Fruit fly (Drosophila melanogaster) whole organism, embryonic: ENCODE results near the gene CG43121.
A peak's percentile ranks its signal among the peaks of the same experiment; 100 is the strongest.

Source experiments
- Atf6 ChIP-seq: fragments of 200-800 bp; sonication (Bioruptor generic); IDR thresholded peaks from 2 replicates; pipeline ENCODE4 v1.3.6; 2022; ENCODE audit warnings: missing biosample characterization, missing genetic modification characterization
- Awh ChIP-seq: fragments of 200-800 bp; sonication (Bioruptor generic); IDR thresholded peaks from 2 replicates; pipeline ENCODE4, ENCODE4 v1.3.6; 2022; ENCODE audit warnings: missing biosample characterization, missing genetic modification characterization
- CG10147 ChIP-seq: fragments of 200-800 bp; sonication (Bioruptor generic); optimal IDR thresholded peaks from 2 replicates; lab custom pipeline; 2019; ENCODE audit warnings: missing biosample characterization, mild to moderate bottlenecking, missing genetic modification characterization, moderate library complexity
- CG11696 ChIP-seq: fragments of 200-800 bp; sonication (Bioruptor generic); IDR thresholded peaks from 2 replicates; pipeline ENCODE4 v1.3.6; 2022; ENCODE audit warnings: missing biosample characterization, missing genetic modification characterization
- CG12299 ChIP-seq: fragments of 200-800 bp; sonication (Bioruptor generic); optimal IDR thresholded peaks from 2 replicates; lab custom pipeline; 2018; ENCODE audit warnings: missing biosample characterization, mild to moderate bottlenecking, missing genetic modification characterization
- CG12391 ChIP-seq: fragments of 200-800 bp; sonication (Bioruptor generic); optimal IDR thresholded peaks from 3 replicates; lab custom pipeline; 2018; ENCODE audit warnings: missing biosample characterization, mild to moderate bottlenecking, missing genetic modification characterization, moderate library complexity
- CG12942 ChIP-seq: fragments of 200-800 bp; sonication (Bioruptor generic); optimal IDR thresholded peaks from 3 replicates; lab custom pipeline; 2016; ENCODE audit warnings: missing biosample characterization, missing genetic modification characterization
- CG13296 ChIP-seq: fragments of 200-800 bp; sonication (Bioruptor generic); optimal IDR thresholded peaks from 3 replicates; lab custom pipeline; 2018; ENCODE audit warnings: missing biosample characterization, mild to moderate bottlenecking, missing genetic modification characterization
- CG16779 ChIP-seq: fragments of 200-800 bp; sonication (Bioruptor generic); IDR thresholded peaks from 2 replicates; pipeline ENCODE4 v1.3.6; 2022; ENCODE audit warnings: missing biosample characterization, missing genetic modification characterization
- CG17359 ChIP-seq: fragments of 200-800 bp; sonication (Bioruptor generic); optimal IDR thresholded peaks from 3 replicates; lab custom pipeline; 2018; ENCODE audit warnings: missing biosample characterization, mild to moderate bottlenecking, missing genetic modification characterization, moderate library complexity
- CG17802 ChIP-seq: fragments of 200-800 bp; sonication (Bioruptor generic); optimal IDR thresholded peaks from 2 replicates; lab custom pipeline; 2018; ENCODE audit warnings: missing biosample characterization, mild to moderate bottlenecking, missing genetic modification characterization, moderate library complexity
- CG18011 ChIP-seq: fragments of 200-800 bp; sonication (Bioruptor generic); optimal IDR thresholded peaks from 2 replicates; lab custom pipeline; 2017; ENCODE audit warnings: missing biosample characterization, missing genetic modification characterization, mild to moderate bottlenecking, moderate library complexity, missing genotype
- CG18764 ChIP-seq: fragments of 200-800 bp; sonication (Bioruptor generic); optimal IDR thresholded peaks from 3 replicates; lab custom pipeline; 2016; ENCODE audit warnings: missing biosample characterization, missing genetic modification characterization
- CG2678 ChIP-seq: fragments of 200-800 bp; sonication (Bioruptor generic); optimal IDR thresholded peaks from 3 replicates; lab custom pipeline; 2019; ENCODE audit warnings: missing biosample characterization, mild to moderate bottlenecking, missing genetic modification characterization, moderate library complexity
- CG30403 ChIP-seq: fragments of 200-800 bp; sonication (Bioruptor generic); optimal IDR thresholded peaks from 3 replicates; lab custom pipeline; 2016; ENCODE audit warnings: missing biosample characterization, missing genetic modification characterization
- CG3065 ChIP-seq: fragments of 200-800 bp; sonication (Bioruptor generic); optimal IDR thresholded peaks from 2 replicates; lab custom pipeline; 2016; ENCODE audit warnings: missing biosample characterization, missing genetic modification characterization
- CG34376 ChIP-seq: fragments of 200-800 bp; sonication (Bioruptor generic); optimal IDR thresholded peaks from 2 replicates; lab custom pipeline; 2018; ENCODE audit warnings: missing biosample characterization, mild to moderate bottlenecking, missing genetic modification characterization
- CG4328 ChIP-seq: fragments of 200-800 bp; sonication (Bioruptor generic); optimal IDR thresholded peaks from 3 replicates; lab custom pipeline; 2017; ENCODE audit warnings: missing biosample characterization, missing genetic modification reagents, missing genetic modification characterization
- CG4424 ChIP-seq: fragments of 200-800 bp; sonication (Bioruptor generic); optimal IDR thresholded peaks from 3 replicates; lab custom pipeline; 2016; ENCODE audit warnings: missing biosample characterization, missing genetic modification characterization
- CG7786 ChIP-seq: fragments of 200-800 bp; sonication (Bioruptor generic); optimal IDR thresholded peaks from 2 replicates; lab custom pipeline; 2016; ENCODE audit warnings: missing biosample characterization, missing genetic modification characterization
- CG8765 ChIP-seq: fragments of 200-800 bp; sonication (Bioruptor generic); IDR thresholded peaks from 2 replicates; pipeline ENCODE4 v1.3.6; 2022; ENCODE audit warnings: missing biosample characterization, missing genetic modification characterization
- CG8924 ChIP-seq: fragments of 200-800 bp; optimal IDR thresholded peaks from 3 replicates; lab custom pipeline; 2019; ENCODE audit warnings: missing biosample characterization, mild to moderate bottlenecking, missing genetic modification characterization, moderate library complexity
- CG9727 ChIP-seq: fragments of 200-800 bp; sonication (Bioruptor generic); optimal IDR thresholded peaks from 3 replicates; lab custom pipeline; 2017; ENCODE audit warnings: missing biosample characterization, mild to moderate bottlenecking, missing genetic modification characterization
- Chrac-16 ChIP-seq: fragments of 200-800 bp; sonication (Bioruptor generic); optimal IDR thresholded peaks from 3 replicates; lab custom pipeline; 2016; ENCODE audit warnings: missing biosample characterization, missing genetic modification characterization
- D19A ChIP-seq: fragments of 200-800 bp; optimal IDR thresholded peaks from 3 replicates; lab custom pipeline; 2019; ENCODE audit warnings: missing biosample characterization, mild to moderate bottlenecking, missing genetic modification characterization, moderate library complexity
- Dfd ChIP-seq, 2 experiments: fragments of >200 bp; optimal IDR thresholded peaks; 2 replicates each; lab custom pipeline; 2017; ENCODE audit warnings: missing biosample characterization in 2 of 2, missing genetic modification characterization in 2 of 2
- Eip74EF ChIP-seq, 2 experiments: fragments of 200-800 bp in 1 of 2; fragments of >200 bp in 1 of 2; sonication (Bioruptor generic) in 1 of 2; optimal IDR thresholded peaks; 2 replicates each; lab custom pipeline; 2017 to 2019; ENCODE audit warnings: missing biosample characterization in 2 of 2, missing genetic modification characterization in 2 of 2, mild to moderate bottlenecking in 1 of 2, moderate library complexity in 1 of 2
- HLH54F ChIP-seq: fragments of 200-800 bp; sonication (Bioruptor generic); optimal IDR thresholded peaks from 3 replicates; lab custom pipeline; 2016; ENCODE audit warnings: missing biosample characterization, missing genetic modification characterization
- NFAT ChIP-seq: fragments of 200-800 bp; sonication (Bioruptor generic); IDR thresholded peaks from 2 replicates; pipeline ENCODE4 v1.3.6; 2022; ENCODE audit warnings: missing biosample characterization, missing genetic modification characterization
- Neu2 ChIP-seq: fragments of 200-800 bp; sonication (Bioruptor generic); optimal IDR thresholded peaks from 3 replicates; lab custom pipeline; 2016; ENCODE audit warnings: missing biosample characterization, missing genetic modification characterization, borderline replicate concordance
- Optix ChIP-seq: fragments of 200-800 bp; sonication (Bioruptor generic); IDR thresholded peaks from 3 replicates; pipeline ENCODE4 v1.3.6; 2022; ENCODE audit warnings: missing biosample characterization, missing genetic modification characterization
- Sox102F ChIP-seq: fragments of 200-800 bp; sonication (Bioruptor generic); optimal IDR thresholded peaks from 2 replicates; lab custom pipeline; 2018; ENCODE audit warnings: missing biosample characterization, mild to moderate bottlenecking, missing genetic modification characterization, moderate library complexity
- bigmax ChIP-seq: fragments of 200-800 bp; sonication (Bioruptor generic); optimal IDR thresholded peaks from 2 replicates; lab custom pipeline; 2018; ENCODE audit warnings: missing biosample characterization, mild to moderate bottlenecking, missing genetic modification characterization
- cg ChIP-seq: fragments of 200-800 bp; sonication (Bioruptor generic); optimal IDR thresholded peaks from 3 replicates; lab custom pipeline; 2019; ENCODE audit warnings: missing biosample characterization, mild to moderate bottlenecking, missing genetic modification characterization, moderate library complexity
- en ChIP-seq: fragments of 200-800 bp; sonication (Bioruptor generic); optimal IDR thresholded peaks from 2 replicates; lab custom pipeline; 2016; ENCODE audit warnings: missing biosample characterization, missing genetic modification characterization
- fd64A ChIP-seq: fragments of 200-800 bp; sonication (Bioruptor generic); optimal IDR thresholded peaks from 3 replicates; lab custom pipeline; 2018; ENCODE audit warnings: missing biosample characterization, mild to moderate bottlenecking, missing genetic modification characterization
- grau ChIP-seq: fragments of 200-800 bp; optimal IDR thresholded peaks from 3 replicates; lab custom pipeline; 2019; ENCODE audit warnings: missing biosample characterization, mild to moderate bottlenecking, missing genetic modification characterization, moderate library complexity
- grn ChIP-seq: fragments of 200-800 bp; sonication (Bioruptor generic); optimal IDR thresholded peaks from 3 replicates; lab custom pipeline; 2017; ENCODE audit warnings: missing biosample characterization, missing genetic modification characterization
- ken ChIP-seq: fragments of 200-800 bp; sonication (Bioruptor generic); IDR thresholded peaks from 3 replicates; pipeline ENCODE4 v1.3.6; 2022; ENCODE audit warnings: missing biosample characterization, missing genetic modification characterization
- kni ChIP-seq: fragments of 200-800 bp; sonication (Bioruptor generic); optimal IDR thresholded peaks from 3 replicates; lab custom pipeline; 2017; ENCODE audit warnings: mild to moderate bottlenecking, missing biosample characterization, missing genetic modification reagents, missing genetic modification characterization
- lab ChIP-seq: fragments of 200-800 bp; sonication (Bioruptor generic); optimal IDR thresholded peaks from 3 replicates; lab custom pipeline; 2017; ENCODE audit warnings: missing biosample characterization, missing genetic modification characterization, mild to moderate bottlenecking, moderate library complexity, missing genetic modification reagents
- lola ChIP-seq, 3 experiments: fragments of >200 bp in 2 of 3; fragments of 200-800 bp in 1 of 3; sonication (Bioruptor generic) in 1 of 3; optimal IDR thresholded peaks; 2 replicates each; lab custom pipeline; 2017 to 2019; ENCODE audit warnings: missing biosample characterization in 3 of 3, missing genetic modification characterization in 3 of 3, mild to moderate bottlenecking in 1 of 3, moderate library complexity in 1 of 3
- mld ChIP-seq: fragments of 200-800 bp; sonication (Bioruptor generic); IDR thresholded peaks from 3 replicates; pipeline ENCODE4 v1.3.6; 2022; ENCODE audit warnings: missing biosample characterization, missing genetic modification characterization; ENCODE audit not compliant: partially characterized antibody
- peb ChIP-seq: fragments of 200-800 bp; sonication (Bioruptor generic); IDR thresholded peaks from 2 replicates; pipeline ENCODE4 v1.3.6; 2022; ENCODE audit warnings: missing biosample characterization, missing genetic modification characterization
- row ChIP-seq: fragments of 200-800 bp; sonication (Bioruptor generic); IDR thresholded peaks from 3 replicates; pipeline ENCODE4 v1.3.6; 2022; ENCODE audit warnings: missing biosample characterization, missing genetic modification characterization
- scrt ChIP-seq: fragments of 200-800 bp; sonication (Bioruptor generic); optimal IDR thresholded peaks from 2 replicates; lab custom pipeline; 2018; ENCODE audit warnings: missing biosample characterization, mild to moderate bottlenecking, missing genetic modification characterization, moderate library complexity
- sens-2 ChIP-seq: fragments of 200-800 bp; sonication (Bioruptor generic); IDR thresholded peaks from 2 replicates; pipeline ENCODE4 v1.3.6; 2022; ENCODE audit warnings: missing biosample characterization, missing genetic modification characterization
- slbo ChIP-seq: fragments of 200-800 bp; sonication (Bioruptor generic); IDR thresholded peaks from 2 replicates; pipeline ENCODE4 v1.3.6; 2022; ENCODE audit warnings: missing biosample characterization, missing genetic modification characterization
- sr ChIP-seq: fragments of 200-800 bp; sonication (Bioruptor generic); IDR thresholded peaks from 3 replicates; pipeline ENCODE4 v1.3.6; 2022; ENCODE audit warnings: missing biosample characterization, missing genetic modification characterization
- tio ChIP-seq: fragments of 200-800 bp; sonication (Bioruptor generic); optimal IDR thresholded peaks from 2 replicates; lab custom pipeline; 2017; ENCODE audit warnings: missing biosample characterization, missing genetic modification characterization, inconsistent platforms
- zfh2 ChIP-seq: fragments of 200-800 bp; sonication (Bioruptor generic); optimal IDR thresholded peaks from 2 replicates; lab custom pipeline; 2016; ENCODE audit warnings: missing biosample characterization, missing genetic modification characterization

CG43121 gene

DNA sequence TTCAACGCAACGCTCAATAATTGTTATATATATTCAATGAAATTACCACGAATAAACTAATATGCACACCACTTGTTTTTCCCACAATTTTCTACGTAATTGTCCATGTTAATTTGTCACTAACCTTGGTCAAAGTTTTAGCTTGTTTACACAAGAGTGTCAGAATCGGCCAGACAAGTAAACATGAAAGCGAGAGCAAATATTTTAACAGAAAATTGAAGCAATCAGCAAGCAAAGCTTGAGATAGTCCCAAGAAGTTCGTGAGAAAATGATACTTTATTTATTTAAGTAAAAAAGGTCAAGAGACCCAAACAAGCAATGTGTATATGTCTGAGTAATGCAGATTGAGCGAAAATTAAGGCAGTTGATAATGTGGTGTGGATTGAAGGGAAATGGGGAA is 35.8 kb upstream of the CG43121 start (continued):
- TF ChIP-seq Neu2 (GFP tag; lab: Kevin White, UChicago) (no peak), CG10147 (peak; percentile 54), NFAT (GFP tag; lab: Robert Waterston, UW) (no peak), slbo (GFP tag; lab: Robert Waterston, UW) (no peak), CG9727 (GFP tag; lab: Kevin White, UChicago) (peak; percentile 25), CG4328 (GFP tag; lab: Kevin White, UChicago) (no peak), Optix (GFP tag; lab: Robert Waterston, UW) (no peak), sens-2 (GFP tag; lab: Robert Waterston, UW) (no peak), CG11696 (peak; percentile 39; the same call in 1 of the 2 replicates), CG17359 (peak; percentile 64), Sox102F (peak; percentile 46), CG16779 (peak; percentile 48; the same call in 1 of the 2 replicates), CG18011 (GFP tag; lab: Kevin White, UChicago) (peak; percentile 22), CG3065 (GFP tag; lab: Kevin White, UChicago) (no peak), grau (tag; lab: Kevin White, UChicago) (no peak), CG17802 (tag; lab: Kevin White, UChicago) (no peak), mld (no peak), CG30403 (GFP tag; lab: Kevin White, UChicago) (no peak), tio (GFP tag; lab: Kevin White, UChicago) (peak; percentile 53), scrt (GFP tag; lab: Kevin White, UChicago) (peak; percentile 32), Eip74EF (GFP tag; optimal IDR thresholded peaks at IDR 0.05; lab: Kevin White, UChicago) (no peak), CG8924 (tag; lab: Kevin White, UChicago) (no peak), Awh (GFP tag; lab: Robert Waterston, UW) (peak; percentile 66), CG34376 (GFP tag; lab: Kevin White, UChicago) (peak; percentile 8), lola (GFP tag; optimal IDR thresholded peaks at IDR 0.05; lab: Kevin White, UChicago) (no peak), bigmax (no peak), CG4424 (peak; percentile 12), CG12299 (tag; lab: Kevin White, UChicago) (no peak), CG18764 (GFP tag; lab: Kevin White, UChicago) (peak; percentile 50), CG12391 (tag; lab: Kevin White, UChicago) (no peak), CG12942 (GFP tag; lab: Kevin White, UChicago) (peak; percentile 39), CG8765 (GFP tag; lab: Robert Waterston, UW) (no peak), fd64A (GFP tag; lab: Kevin White, UChicago) (peak; percentile 9), kni (GFP tag; lab: Kevin White, UChicago) (no peak), Chrac-16 (GFP tag; lab: Kevin White, UChicago) (no peak), peb (GFP tag; lab: Robert Waterston, UW) (no peak), lab (peak; percentile 83), sr (GFP tag; lab: Robert Waterston, UW) (no peak), HLH54F (peak; percentile 23), cg (no peak), en (GFP tag; lab: Kevin White, UChicago) (no peak), grn (GFP tag; lab: Kevin White, UChicago) (no peak), CG13296 (GFP tag; lab: Kevin White, UChicago) (peak; percentile 59), ken (GFP tag; lab: Robert Waterston, UW) (no peak), CG7786 (GFP tag; lab: Kevin White, UChicago) (peak; percentile 5), row (no peak), Atf6 (GFP tag; lab: Robert Waterston, UW) (peak; percentile 77), D19A (tag; lab: Kevin White, UChicago) (no peak), Dfd (GFP tag; optimal IDR thresholded peaks at IDR 0.05; lab: Kevin White, UChicago) (no peak), CG2678 (tag; lab: Kevin White, UChicago) (peak; percentile 70), zfh2 (GFP tag; lab: Kevin White, UChicago) (no peak)
